Worm (Caenorhabditis elegans) whole organism, L4 larva: ENCODE data around the gene cdc-48.1.

Experiments
- D1046.2 ChIP-seq: fragments of 200-800 bp; sonication (Bioruptor generic); IDR thresholded peaks from 2 replicates; pipeline ENCODE4 v1.3.6; 2022; ENCODE audit warnings: missing genetic modification characterization, missing compliant biosample characterization
- F10B5.3 ChIP-seq: sonication (generic microtip); optimal IDR thresholded peaks from 2 replicates; lab custom pipeline; 2016; ENCODE audit warnings: mild to moderate bottlenecking, missing genetic modification characterization, missing compliant biosample characterization
- F44E2.7 ChIP-seq: fragments of 200-800 bp; sonication (Bioruptor generic); IDR thresholded peaks from 2 replicates; pipeline ENCODE4 v2.1.2; 2022; ENCODE audit warnings: missing genetic modification characterization, missing compliant biosample characterization
- T26A8.4 ChIP-seq: fragments of 200-800 bp; sonication (Bioruptor generic); IDR thresholded peaks from 2 replicates; pipeline ENCODE4 v1.3.6; 2022; ENCODE audit warnings: missing genetic modification characterization, missing compliant biosample characterization
- Y5F2A.4 ChIP-seq: fragments of 200-800 bp; sonication (Bioruptor generic); optimal IDR thresholded peaks from 2 replicates; lab custom pipeline; 2018; ENCODE audit warnings: mild to moderate bottlenecking, missing genetic modification characterization, missing compliant biosample characterization
- aly-2 ChIP-seq: sonication (generic microtip); optimal IDR thresholded peaks from 2 replicates; lab custom pipeline; 2018; ENCODE audit warnings: missing biosample characterization, missing genetic modification characterization
- attf-4 ChIP-seq: sonication (generic microtip); optimal IDR thresholded peaks from 3 replicates; lab custom pipeline; 2017; ENCODE audit warnings: missing biosample characterization, missing genetic modification characterization
- ceh-32 ChIP-seq: sonication (generic microtip); optimal IDR thresholded peaks from 2 replicates; lab custom pipeline; 2016; ENCODE audit warnings: mild to moderate bottlenecking, missing genetic modification characterization, missing compliant biosample characterization; ENCODE audit not compliant: poor library complexity
- ceh-62 ChIP-seq: sonication (generic microtip); optimal IDR thresholded peaks from 2 replicates; lab custom pipeline; 2017; ENCODE audit warnings: missing biosample characterization, missing genetic modification characterization
- ceh-82 ChIP-seq: sonication (generic microtip); optimal IDR thresholded peaks from 2 replicates; lab custom pipeline; 2017; ENCODE audit warnings: missing biosample characterization, missing genetic modification characterization
- ces-1 ChIP-seq: fragments of 150-350 bp; sonication (generic microtip); optimal IDR thresholded peaks from 4 replicates; lab custom pipeline; 2014; ENCODE audit warnings: missing biosample characterization, missing genetic modification reagents, missing genetic modification characterization
- cey-2 ChIP-seq: sonication (generic microtip); optimal IDR thresholded peaks from 3 replicates; lab custom pipeline; 2017; ENCODE audit warnings: missing genetic modification characterization, mild to moderate bottlenecking, missing compliant biosample characterization, antibody characterized with exemption, borderline replicate concordance; ENCODE audit not compliant: insufficient read depth
- ctbp-1 ChIP-seq: fragments of 200-800 bp; sonication (Bioruptor generic); IDR thresholded peaks from 2 replicates; pipeline ENCODE4 v1.3.6; 2022; ENCODE audit warnings: missing genetic modification reagents, missing genetic modification characterization, missing compliant biosample characterization
- daf-12 ChIP-seq: fragments of 150-350 bp; optimal IDR thresholded peaks from 2 replicates; lab custom pipeline; 2014; ENCODE audit warnings: missing biosample characterization, missing genetic modification reagents, missing genetic modification characterization
- dmd-8 ChIP-seq: fragments of 200-800 bp; sonication (Bioruptor generic); IDR thresholded peaks from 2 replicates; pipeline ENCODE4 v1.3.6; 2022; ENCODE audit warnings: missing genetic modification characterization, missing compliant biosample characterization
- dpl-1 ChIP-seq: fragments of 150-350 bp; optimal IDR thresholded peaks from 2 replicates; lab custom pipeline; 2014; ENCODE audit warnings: missing biosample characterization, missing genetic modification reagents, missing genetic modification characterization
- egl-27 ChIP-seq: sonication (generic microtip); optimal IDR thresholded peaks from 3 replicates; lab custom pipeline; 2017; ENCODE audit warnings: missing biosample characterization, missing genetic modification reagents, missing genetic modification characterization
- egl-43 ChIP-seq: fragments of 200-800 bp; sonication (Bioruptor generic); IDR thresholded peaks from 2 replicates; pipeline ENCODE4 v1.3.6; 2022; ENCODE audit warnings: missing genetic modification reagents, missing genetic modification characterization, missing compliant biosample characterization
- fkh-10 ChIP-seq: fragments of 150-350 bp; optimal IDR thresholded peaks from 2 replicates; lab custom pipeline; 2014; ENCODE audit warnings: missing biosample characterization, missing genetic modification reagents, missing genetic modification characterization
- fos-1 ChIP-seq: fragments of 150-350 bp; optimal IDR thresholded peaks from 2 replicates; lab custom pipeline; 2014; ENCODE audit warnings: missing biosample characterization, missing genetic modification characterization
- gei-8 ChIP-seq: fragments of 200-800 bp; sonication (Bioruptor generic); optimal IDR thresholded peaks from 2 replicates; lab custom pipeline; 2018; ENCODE audit warnings: mild to moderate bottlenecking, missing genetic modification characterization, missing compliant biosample characterization
- jun-1 ChIP-seq: fragments of 150-350 bp; optimal IDR thresholded peaks from 2 replicates; lab custom pipeline; 2014; ENCODE audit warnings: missing biosample characterization, missing genetic modification reagents, missing genetic modification characterization
- lin-13 ChIP-seq: fragments of 150-350 bp; optimal IDR thresholded peaks from 2 replicates; lab custom pipeline; 2014; ENCODE audit warnings: missing biosample characterization, missing genetic modification reagents, missing genetic modification characterization
- lin-29 ChIP-seq: fragments of 200-800 bp; sonication (Bioruptor generic); IDR thresholded peaks from 2 replicates; pipeline ENCODE4 v1.3.6; 2022; ENCODE audit warnings: missing genetic modification reagents, missing genetic modification characterization, missing compliant biosample characterization
- lin-38 ChIP-seq: fragments of 200-800 bp; sonication (Bioruptor generic); IDR thresholded peaks from 2 replicates; pipeline ENCODE4 v1.3.6; 2022; ENCODE audit warnings: missing genetic modification reagents, missing genetic modification characterization, missing compliant biosample characterization
- lir-3 ChIP-seq: sonication (generic microtip); optimal IDR thresholded peaks from 2 replicates; lab custom pipeline; 2016; ENCODE audit warnings: mild to moderate bottlenecking, missing genetic modification characterization, missing compliant biosample characterization
- lsy-2 ChIP-seq, 2 experiments: fragments of 150-350 bp in 1 of 2; sonication (generic microtip) in 1 of 2; optimal IDR thresholded peaks; 2 replicates each; lab custom pipeline; 2014 to 2017; ENCODE audit warnings: missing biosample characterization in 2 of 2, missing genetic modification characterization in 2 of 2
- madf-9 ChIP-seq: fragments of 200-800 bp; sonication (Bioruptor generic); conservative IDR thresholded peaks from 2 replicates; pipeline ENCODE4 v1.3.6; 2022; ENCODE audit warnings: missing genetic modification reagents, missing genetic modification characterization, missing compliant biosample characterization
- mdt-29 ChIP-seq: fragments of 200-800 bp; sonication (Bioruptor generic); IDR thresholded peaks from 2 replicates; pipeline ENCODE4 v1.3.6; 2022; ENCODE audit warnings: missing genetic modification reagents, missing genetic modification characterization, missing compliant biosample characterization
- mes-2 ChIP-seq: sonication (generic microtip); optimal IDR thresholded peaks from 2 replicates; lab custom pipeline; 2016; ENCODE audit warnings: missing genotype, mild to moderate bottlenecking, missing genetic modification characterization, missing compliant biosample characterization; ENCODE audit not compliant: poor library complexity, severe bottlenecking
- mxl-3 ChIP-seq: fragments of 200-800 bp; sonication (Bioruptor generic); optimal IDR thresholded peaks from 2 replicates; lab custom pipeline; 2018; ENCODE audit warnings: mild to moderate bottlenecking, missing genetic modification characterization, missing compliant biosample characterization
- nhr-111 ChIP-seq: fragments of 200-800 bp; sonication (Bioruptor generic); optimal IDR thresholded peaks from 2 replicates; lab custom pipeline; 2018; ENCODE audit warnings: mild to moderate bottlenecking, missing genetic modification characterization, missing compliant biosample characterization
- nhr-237 ChIP-seq: sonication (generic microtip); optimal IDR thresholded peaks from 2 replicates; lab custom pipeline; 2017; ENCODE audit warnings: missing biosample characterization, missing genetic modification characterization
- nhr-25 ChIP-seq: sonication (generic microtip); optimal IDR thresholded peaks from 2 replicates; lab custom pipeline; 2017; ENCODE audit warnings: missing genetic modification characterization, mild to moderate bottlenecking, missing compliant biosample characterization, antibody characterized with exemption, moderate library complexity, borderline replicate concordance; ENCODE audit not compliant: insufficient read depth
- nhr-28 ChIP-seq: fragments of 150-350 bp; optimal IDR thresholded peaks from 2 replicates; lab custom pipeline; 2014; ENCODE audit warnings: missing biosample characterization, missing genetic modification characterization
- nhr-42 ChIP-seq: fragments of 200-800 bp; sonication (Bioruptor generic); IDR thresholded peaks from 2 replicates; pipeline ENCODE4 v1.3.6; 2022; ENCODE audit warnings: missing genetic modification characterization, missing compliant biosample characterization
- nhr-48 ChIP-seq: sonication (generic microtip); optimal IDR thresholded peaks from 2 replicates; lab custom pipeline; 2016; ENCODE audit warnings: mild to moderate bottlenecking, missing genetic modification characterization, missing compliant biosample characterization
- nhr-76 ChIP-seq: fragments of 150-350 bp; optimal IDR thresholded peaks from 2 replicates; lab custom pipeline; 2014; ENCODE audit warnings: missing biosample characterization, missing genetic modification characterization
- nhr-77 ChIP-seq: fragments of 150-350 bp; optimal IDR thresholded peaks from 2 replicates; lab custom pipeline; 2014; ENCODE audit warnings: missing biosample characterization, missing genetic modification characterization
- pha-4 ChIP-seq, 2 experiments: fragments of 150-350 bp in 1 of 2; fragments of 200-800 bp in 1 of 2; sonication (Bioruptor generic) in 1 of 2; IDR thresholded peaks in 1 of 2; optimal IDR thresholded peaks in 1 of 2; 2 replicates each; pipeline versions ENCODE4 v1.3.6 to Lab custom; 2014 to 2022; ENCODE audit warnings: missing genetic modification characterization in 2 of 2, missing genetic modification reagents in 2 of 2, missing biosample characterization in 1 of 2, missing compliant biosample characterization in 1 of 2
- pqm-1 ChIP-seq: sonication (generic microtip); optimal IDR thresholded peaks from 2 replicates; lab custom pipeline; 2017; ENCODE audit warnings: missing biosample characterization, missing genetic modification characterization
- rbr-2 ChIP-seq: sonication (generic microtip); optimal IDR thresholded peaks from 2 replicates; lab custom pipeline; 2016; ENCODE audit warnings: missing genotype, missing genetic modification characterization, missing compliant biosample characterization
- saeg-2 ChIP-seq: fragments of 200-800 bp; sonication (Bioruptor generic); IDR thresholded peaks from 2 replicates; pipeline ENCODE4 v1.3.6; 2022; ENCODE audit warnings: missing genetic modification reagents, missing genetic modification characterization, missing compliant biosample characterization
- snpc-1.2 ChIP-seq: fragments of 200-800 bp; sonication (Bioruptor generic); IDR thresholded peaks from 2 replicates; pipeline ENCODE4 v1.3.6; 2022; ENCODE audit warnings: missing genetic modification reagents, missing genetic modification characterization, missing compliant biosample characterization
- snpc-4 ChIP-seq: fragments of 150-350 bp; optimal IDR thresholded peaks from 2 replicates; lab custom pipeline; 2014; ENCODE audit warnings: missing biosample characterization, missing genetic modification characterization
- spr-3 ChIP-seq: fragments of 200-800 bp; sonication (Bioruptor generic); optimal IDR thresholded peaks from 2 replicates; lab custom pipeline; 2018; ENCODE audit warnings: mild to moderate bottlenecking, missing genetic modification characterization, missing compliant biosample characterization
- tag-97 ChIP-seq: fragments of 200-800 bp; sonication (Bioruptor generic); IDR thresholded peaks from 2 replicates; pipeline ENCODE4 v1.3.6; 2022; ENCODE audit warnings: missing genetic modification characterization, missing compliant biosample characterization
- unc-130 ChIP-seq: sonication (generic microtip); optimal IDR thresholded peaks from 2 replicates; lab custom pipeline; 2016; ENCODE audit warnings: missing genetic modification reagents, missing genetic modification characterization, missing compliant biosample characterization
- zfp-3 ChIP-seq: fragments of 200-800 bp; sonication (Bioruptor generic); conservative IDR thresholded peaks from 2 replicates; pipeline ENCODE4 v1.3.6; 2022; ENCODE audit warnings: missing genetic modification reagents, missing genetic modification characterization, missing compliant biosample characterization
- ztf-11 ChIP-seq: fragments of 150-350 bp; optimal IDR thresholded peaks from 2 replicates; lab custom pipeline; 2014; ENCODE audit warnings: missing biosample characterization, missing genetic modification characterization
- ztf-7 ChIP-seq: fragments of 150-350 bp; optimal IDR thresholded peaks from 2 replicates; lab custom pipeline; 2014; ENCODE audit warnings: missing biosample characterization, missing genetic modification characterization

Gene cdc-48.1

ce11 chrII:10563368-10563767 lies at the start of gene cdc-48.1:
Gene cdc-48.1 (minus strand): TSS chrII:10563407.
- TF ChIP-seq dpl-1 (GFP tag; lab: Kevin White, UChicago) (peak; percentile 100), snpc-4 (peak; percentile 62), saeg-2 (GFP tag; lab: Robert Waterston, UW) (peak; percentile 98), T26A8.4 (peak; percentile 99), egl-43 (GFP tag; lab: Robert Waterston, UW) (peak; percentile 95), ztf-7 (tag; lab: Kevin White, UChicago) (peak; percentile 96), nhr-111 (peak; percentile 79), attf-4 (peak; percentile 73), dmd-8 (GFP tag; lab: Robert Waterston, UW) (peak; percentile 72; the same call in 1 of the 2 replicates), tag-97 (0 out of 2 replicates have a peak, but pooled peaks have one; percentile 73), ceh-32 (tag; lab: Kevin White, UChicago) (peak; percentile 81), lin-38 (peak; percentile 100), ceh-82 (tag; lab: Kevin White, UChicago) (peak; percentile 74), cey-2 (tag; lab: Kevin White, UChicago) (peak; percentile 95), F10B5.3 (peak; percentile 92), egl-27 (tag; lab: Kevin White, UChicago) (peak; percentile 65), pha-4 (GFP tag; IDR thresholded peaks at IDR 0.05; lab: Robert Waterston, UW) (peak; percentile 99), pha-4 (tag; optimal IDR thresholded peaks at IDR 0.05; lab: Kevin White, UChicago) (peak; percentile 100), unc-130 (peak; percentile 98), spr-3 (GFP tag; lab: Kevin White, UChicago) (peak; percentile 98), nhr-237 (peak; percentile 89), lin-13 (peak; percentile 100), nhr-42 (peak; percentile 99), mdt-29 (peak; percentile 98), nhr-77 (tag; lab: Kevin White, UChicago) (peak; percentile 100), ctbp-1 (GFP tag; lab: Robert Waterston, UW) (peak; percentile 99), nhr-48 (tag; lab: Kevin White, UChicago) (peak; percentile 97), lin-29 (GFP tag; lab: Robert Waterston, UW) (peak; percentile 98), D1046.2 (GFP tag; lab: Robert Waterston, UW) (peak; percentile 97), jun-1 (tag; lab: Kevin White, UChicago) (peak; percentile 97), nhr-76 (tag; lab: Kevin White, UChicago) (peak; percentile 91), aly-2 (tag; lab: Kevin White, UChicago) (peak; percentile 90), fkh-10 (peak; percentile 100), ces-1 (GFP tag; lab: Kevin White, UChicago) (peak; percentile 97), gei-8 (GFP tag; lab: Kevin White, UChicago) (peak; percentile 96), F44E2.7 (GFP tag; lab: Robert Waterston, UW) (peak; percentile 95), mxl-3 (peak; percentile 96), daf-12 (tag; lab: Kevin White, UChicago) (peak; percentile 35), lsy-2 (tag; optimal IDR thresholded peaks at IDR 0.05; lab: Kevin White, UChicago) (peak; percentile 99), ceh-62 (tag; lab: Kevin White, UChicago) (peak; percentile 49), nhr-25 (tag; lab: Kevin White, UChicago) (peak; percentile 98), nhr-28 (peak; percentile 99), mes-2 (peak; percentile 100), rbr-2 (tag; lab: Kevin White, UChicago) (peak; percentile 99), Y5F2A.4 (GFP tag; lab: Kevin White, UChicago) (peak; percentile 97), lir-3 (tag; lab: Kevin White, UChicago) (peak; percentile 87), zfp-3 (GFP tag; lab: Robert Waterston, UW) (peak; percentile 100), fos-1 (tag; lab: Kevin White, UChicago) (peak; percentile 93), madf-9 (GFP tag; lab: Robert Waterston, UW) (peak; percentile 99), snpc-1.2 (peak; percentile 94), ztf-11 (tag; lab: Kevin White, UChicago) (peak; percentile 58), pqm-1 (tag; lab: Kevin White, UChicago) (peak; percentile 98)
